Worm (Caenorhabditis elegans): ENCODE results near the gene unc-4.

- TF ChIP-seq vab-7 (GFP tag; IDR thresholded peaks at IDR 0.05) (no peak), unc-130 (GFP tag; optimal IDR thresholded peaks at IDR 0.05) (no peak), hlh-11 (tag; optimal IDR thresholded peaks at IDR 0.05) (no peak), ces-1 (GFP tag; optimal IDR thresholded peaks at IDR 0.05) (no peak)
Observed at ce11 chrII:9868207-9868606, 32.0 kb downstream of the unc-4 start.

Data from whole organism, L4 larva.